Worm (Caenorhabditis elegans): Measurements from ENCODE around the gene T04F3.3.

ce11 chrV:11802508-11802907, 43.8 kb downstream of the T04F3.3 start:
- no peak for TF ChIP-seq him-1 (tag; optimal IDR thresholded peaks at IDR 0.05)
- no peak for TF ChIP-seq dao-5 (tag; optimal IDR thresholded peaks at IDR 0.05)
- TF ChIP-seq W03F9.2 (tag; optimal IDR thresholded peaks at IDR 0.05) = no peak

Data from whole organism, L4/young adult.